Worm (Caenorhabditis elegans): ENCODE measurements around the gene nhr-92.

The nhr-92 gene

DNA sequence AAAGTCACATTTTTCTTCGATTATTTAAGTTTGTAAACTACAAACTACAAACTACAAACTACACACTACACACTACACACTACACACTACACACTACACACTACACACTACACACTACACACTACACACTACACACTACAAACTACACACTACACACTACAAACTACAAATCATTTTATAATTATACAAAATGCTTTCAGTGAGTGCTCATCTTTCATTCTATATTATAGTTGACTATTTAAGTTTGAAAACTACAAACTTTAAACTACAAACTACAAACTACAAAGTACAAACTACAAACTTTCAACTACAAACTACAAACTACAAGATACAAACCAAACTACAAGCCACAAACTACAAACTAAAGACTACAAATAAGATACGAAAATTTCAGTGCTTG is 4.6 kb downstream of the nhr-92 start:
- no peak for TF ChIP-seq lag-1 (GFP tag; IDR thresholded peaks at IDR 0.05)
- TF ChIP-seq snpc-3.4 (tag; optimal IDR thresholded peaks at IDR 0.05) = no peak
- no peak for TF ChIP-seq egrh-3 (GFP tag; IDR thresholded peaks at IDR 0.05)
- TF ChIP-seq lir-1 (GFP tag; conservative IDR thresholded peaks at IDR 0.05) = no peak

DNA sequence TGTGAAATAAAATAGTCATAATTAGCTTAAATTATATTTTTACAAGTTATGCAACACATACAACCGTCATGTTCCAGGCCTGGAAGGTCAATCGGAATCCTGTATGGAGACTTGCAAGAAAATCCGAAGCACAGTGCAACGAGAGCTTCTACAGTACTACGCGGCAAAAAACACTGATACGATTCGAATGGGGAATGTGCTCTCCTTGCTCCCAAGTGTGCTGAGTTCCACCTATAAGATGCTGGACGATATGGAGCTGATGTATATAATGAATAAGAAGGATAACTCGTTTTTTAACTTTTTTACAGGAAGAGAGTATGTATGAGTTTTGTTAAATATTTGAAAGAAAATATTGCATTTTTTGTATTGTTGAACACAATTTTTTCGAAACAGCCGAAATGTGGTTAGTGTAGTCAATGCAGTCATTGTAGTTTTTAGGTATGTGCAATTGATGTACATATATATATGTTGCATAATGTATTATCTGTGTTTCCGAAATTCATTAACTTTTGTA is 6.5 kb downstream of the nhr-92 start, which contains the start of gene nhr-146:
nhr-146 (plus strand) TSS at position 464 of the 514 bp plus-strand sequence.
- no peak for TF ChIP-seq F10E7.11 (tag; optimal IDR thresholded peaks at IDR 0.05)
- no peak for TF ChIP-seq C06A6.2 (GFP tag; conservative IDR thresholded peaks at IDR 0.05)
- no peak for TF ChIP-seq ets-4 (GFP tag; optimal IDR thresholded peaks at IDR 0.05)
- no peak for TF ChIP-seq nhr-179 (tag; optimal IDR thresholded peaks at IDR 0.05)
- TF ChIP-seq lir-1 (GFP tag; conservative IDR thresholded peaks at IDR 0.05) = no peak

DNA sequence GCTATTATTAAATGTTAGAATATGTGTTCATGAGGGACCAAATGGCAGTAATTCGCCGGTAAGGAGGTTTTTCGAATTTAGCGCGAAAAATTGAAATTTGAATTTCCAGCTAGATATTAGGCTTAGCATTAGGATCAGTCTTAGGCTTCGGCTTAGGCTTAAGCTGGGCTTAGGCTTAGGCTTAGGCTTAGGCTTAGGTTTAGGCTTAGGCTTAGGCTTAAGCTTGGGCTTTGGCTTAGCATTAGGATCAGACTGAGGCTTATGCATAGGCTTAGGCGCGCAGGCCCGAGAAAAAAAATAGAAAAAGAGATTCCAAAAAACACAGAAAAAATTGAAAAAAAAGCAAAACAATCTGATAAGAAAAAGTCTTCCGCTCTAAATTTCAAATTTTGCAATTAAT is 8.4 kb downstream of the nhr-92 start:
- TF ChIP-seq ztf-18 (tag; optimal IDR thresholded peaks at IDR 0.05) = no peak
- 0 out of 2 replicates have a peak, but pooled peaks have one; percentile 59 for TF ChIP-seq cebp-2 (GFP tag; IDR thresholded peaks at IDR 0.05)
- no peak for TF ChIP-seq unc-62 (GFP tag; optimal IDR thresholded peaks at IDR 0.05)

DNA sequence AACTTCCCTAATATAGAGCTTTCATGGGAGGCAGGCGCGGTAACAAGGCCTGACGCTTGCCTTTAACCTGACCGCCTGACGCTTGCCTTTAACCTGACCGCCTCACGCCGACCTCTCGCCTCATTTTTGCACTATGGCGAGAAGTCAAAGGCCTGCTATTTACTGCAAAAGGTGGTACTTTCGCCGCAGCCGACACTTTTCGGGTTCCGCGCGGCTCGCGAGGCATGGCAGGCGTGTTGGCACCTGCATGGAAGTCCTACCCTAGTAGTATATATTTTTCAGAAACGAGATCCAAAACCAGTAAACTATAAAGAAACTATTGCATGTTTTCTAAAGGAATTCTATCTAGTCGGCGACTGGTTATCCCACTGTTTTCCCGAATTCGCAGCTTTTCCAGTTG is 8.8 kb downstream of the nhr-92 start:
- no peak for TF ChIP-seq mcd-1 (GFP tag; IDR thresholded peaks at IDR 0.05)
- TF ChIP-seq Y53G8AR.9 (GFP tag; conservative IDR thresholded peaks at IDR 0.05) = no peak
- TF ChIP-seq gei-17 (GFP tag; optimal IDR thresholded peaks at IDR 0.05) = no peak
- TF ChIP-seq tbp1 (GFP tag; optimal IDR thresholded peaks at IDR 0.05) = no peak
- TF ChIP-seq nhr-120 (GFP tag; IDR thresholded peaks at IDR 0.05) = no peak
- TF ChIP-seq attf-6 (GFP tag; IDR thresholded peaks at IDR 0.05) = no peak
- no peak for TF ChIP-seq F10E7.11 (tag; optimal IDR thresholded peaks at IDR 0.05)
- no peak for TF ChIP-seq ceh-79 (tag; optimal IDR thresholded peaks at IDR 0.05)
- TF ChIP-seq snpc-3.4 (tag; optimal IDR thresholded peaks at IDR 0.05) = no peak
- no peak for TF ChIP-seq ceh-27 (GFP tag; optimal IDR thresholded peaks at IDR 0.05)
- TF ChIP-seq F37B4.10 (GFP tag; IDR thresholded peaks at IDR 0.05) = no peak
- no peak for TF ChIP-seq hlh-26 (GFP tag; conservative IDR thresholded peaks at IDR 0.05)
- peak; percentile 39 for TF ChIP-seq snpc-4 (GFP tag; optimal IDR thresholded peaks at IDR 0.05)
- TF ChIP-seq snpc-4 (tag; optimal IDR thresholded peaks at IDR 0.05) = peak in 2 of 4 experiments; percentile 47 to 71
- peak; percentile 44 for TF ChIP-seq snpc-1.1 (tag; optimal IDR thresholded peaks at IDR 0.05; ENCODE audit: insufficient read depth)
- no peak for TF ChIP-seq F55B11.4 (tag; optimal IDR thresholded peaks at IDR 0.05; ENCODE audit: borderline replicate concordance, insufficient read depth)
- TF ChIP-seq cebp-2 (GFP tag; IDR thresholded peaks at IDR 0.05) = no peak
- TF ChIP-seq zfh-2 (GFP tag; conservative IDR thresholded peaks at IDR 0.05) = peak; percentile 58
- TF ChIP-seq xnd-1 (tag; optimal IDR thresholded peaks at IDR 0.05) = no peak
- no peak for TF ChIP-seq ztf-6 (GFP tag; IDR thresholded peaks at IDR 0.05)
- TF ChIP-seq ceh-40 (GFP tag; IDR thresholded peaks at IDR 0.05) = no peak
- TF ChIP-seq ZK185.1 (tag; optimal IDR thresholded peaks at IDR 0.05; ENCODE audit: poor library complexity, severe bottlenecking) = no peak
- no peak for TF ChIP-seq lin-35 (GFP tag; optimal IDR thresholded peaks at IDR 0.05)
- no peak for TF ChIP-seq mes-4 (tag; optimal IDR thresholded peaks at IDR 0.05)
- no peak for TF ChIP-seq dpl-1 (GFP tag; optimal IDR thresholded peaks at IDR 0.05)

DNA sequence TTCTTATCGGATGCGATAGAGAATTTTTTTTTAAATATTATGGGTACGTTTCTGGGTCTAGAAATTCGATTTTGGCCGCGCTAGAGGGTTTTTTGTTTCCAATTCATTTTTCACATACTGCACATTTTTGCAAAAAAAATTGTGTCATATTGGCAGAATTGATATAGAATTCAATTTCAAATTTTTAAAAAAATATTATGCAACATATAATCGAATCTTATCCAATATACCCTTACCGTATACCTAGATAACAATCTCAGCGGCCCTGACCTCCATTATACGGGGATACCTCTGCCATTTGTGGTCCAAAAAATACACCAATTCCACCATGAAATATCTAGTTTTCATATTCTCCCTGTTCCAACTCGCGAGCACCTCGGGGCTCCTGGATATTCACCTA is 11.8 kb downstream of the nhr-92 start, which contains the start of gene cpg-24:
cpg-24 (plus strand) TSS at position 301 of the 400 bp plus-strand sequence.
- TF ChIP-seq Y79H2A.3 (GFP tag; conservative IDR thresholded peaks at IDR 0.05) = no peak
- TF ChIP-seq F37B4.10 (GFP tag; IDR thresholded peaks at IDR 0.05) = no peak
- TF ChIP-seq pbrm-1 (GFP tag; IDR thresholded peaks at IDR 0.05) = no peak
- no peak for TF ChIP-seq pha-4 (tag; optimal IDR thresholded peaks at IDR 0.05)
- TF ChIP-seq nhr-179 (tag; optimal IDR thresholded peaks at IDR 0.05) = no peak
- no peak for TF ChIP-seq hlh-12 (tag; optimal IDR thresholded peaks at IDR 0.05)
- no peak for TF ChIP-seq snpc-3.4 (tag; optimal IDR thresholded peaks at IDR 0.05)
- TF ChIP-seq B0336.3 (GFP tag; IDR thresholded peaks at IDR 0.05) = no peak
- TF ChIP-seq ccch-3 (GFP tag; optimal IDR thresholded peaks at IDR 0.05) = no peak
- no peak for TF ChIP-seq egl-44 (GFP tag; IDR thresholded peaks at IDR 0.05)
- no peak for TF ChIP-seq B0261.1 (tag; optimal IDR thresholded peaks at IDR 0.05)
- no peak for TF ChIP-seq C17E4.6 (GFP tag; IDR thresholded peaks at IDR 0.05)
- TF ChIP-seq nhr-120 (GFP tag; IDR thresholded peaks at IDR 0.05) = no peak
- no peak for TF ChIP-seq tbx-9 (tag; optimal IDR thresholded peaks at IDR 0.05; ENCODE audit: borderline replicate concordance)
- TF ChIP-seq ztf-6 (GFP tag; IDR thresholded peaks at IDR 0.05) = no peak
- TF ChIP-seq egrh-3 (GFP tag; IDR thresholded peaks at IDR 0.05) = no peak

Data from whole organism, young adult.